Worm (Caenorhabditis elegans): ENCODE results near the gene F32D8.12.
"Not testable (repeated sequence)": the region's sequence is repeated elsewhere in the genome, so short reads cannot be mapped to it uniquely, and the experiment has no call there.

The F32D8.12 gene

DNA sequence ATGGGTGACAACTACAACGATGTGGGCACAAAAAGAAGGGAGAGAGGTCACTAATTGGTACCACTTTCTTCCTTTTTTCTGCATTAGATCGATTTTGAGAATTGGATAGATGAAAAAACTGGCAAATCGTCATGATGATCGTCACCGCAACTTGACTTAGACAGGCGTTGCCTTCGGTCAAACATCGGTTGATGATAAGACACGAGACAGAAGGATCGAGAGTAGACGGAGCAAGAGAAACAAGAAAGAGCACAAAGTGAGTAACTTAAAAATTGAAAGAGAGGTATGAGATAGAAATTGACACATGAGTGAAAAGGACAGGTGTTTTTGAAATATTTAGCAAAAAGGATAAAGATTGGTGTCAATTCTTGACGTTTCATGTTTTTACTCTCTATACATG lies 20.8 kb downstream of the F32D8.12 start:
- TF ChIP-seq nhr-6 (tag; optimal IDR thresholded peaks at IDR 0.05), result no peak
- TF ChIP-seq lsy-2 (tag; optimal IDR thresholded peaks at IDR 0.05), result no peak
- no peak for TF ChIP-seq dmd-9 (GFP tag; IDR thresholded peaks at IDR 0.05)
- peak; percentile 2 for TF ChIP-seq mxl-3 (GFP tag; optimal IDR thresholded peaks at IDR 0.05)
- TF ChIP-seq madf-9 (GFP tag; conservative IDR thresholded peaks at IDR 0.05), result no peak
- TF ChIP-seq pqm-1 (tag; optimal IDR thresholded peaks at IDR 0.05), result peak; percentile 12
- TF ChIP-seq dve-1 (tag; optimal IDR thresholded peaks at IDR 0.05; ENCODE audit: insufficient read depth), result peak; percentile 36
- TF ChIP-seq hlh-11 (tag; optimal IDR thresholded peaks at IDR 0.05), result peak; percentile 72
- peak; percentile 2 for TF ChIP-seq nhr-28 (tag; optimal IDR thresholded peaks at IDR 0.05)
- peak; percentile 74 for TF ChIP-seq hlh-30 (tag; optimal IDR thresholded peaks at IDR 0.05; ENCODE audit: insufficient read depth)
- TF ChIP-seq dmd-6 (GFP tag; IDR thresholded peaks at IDR 0.05), result peak; percentile 66
- TF ChIP-seq ctbp-1 (GFP tag; IDR thresholded peaks at IDR 0.05), result peak; percentile 22; the same call in 1 of the 2 replicates
- TF ChIP-seq T26A8.4 (GFP tag; IDR thresholded peaks at IDR 0.05), result no peak
- TF ChIP-seq snpc-1.2 (GFP tag; IDR thresholded peaks at IDR 0.05), result no peak
- TF ChIP-seq zfp-2 (tag; optimal IDR thresholded peaks at IDR 0.05), result no peak
- TF ChIP-seq daf-16 (GFP tag; optimal IDR thresholded peaks at IDR 0.05), result no peak
- peak; percentile 18 for TF ChIP-seq daf-16 (tag; optimal IDR thresholded peaks at IDR 0.05)

DNA sequence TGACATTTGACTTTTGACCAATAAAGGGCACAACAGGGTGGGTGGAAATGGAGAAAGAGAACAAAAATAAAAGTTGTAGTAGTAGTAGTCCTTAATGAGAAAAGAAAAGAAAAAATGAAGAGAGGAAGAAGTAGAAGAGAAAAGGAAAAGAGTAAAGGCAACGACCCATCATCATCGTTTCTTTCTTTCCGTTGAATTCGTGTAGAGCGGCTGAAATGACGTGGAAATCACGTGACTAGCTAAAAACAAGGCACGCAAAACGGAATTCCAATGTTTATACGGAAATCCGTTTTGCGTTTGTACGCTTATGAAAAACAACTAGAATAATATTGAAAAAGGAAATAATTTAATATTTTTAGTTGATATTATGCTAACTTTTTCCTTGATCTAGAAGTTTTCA lies 23.2 kb downstream of the F32D8.12 start:
- TF ChIP-seq hlh-11 (tag; optimal IDR thresholded peaks at IDR 0.05), result peak; percentile 25
- no peak for TF ChIP-seq mep-1 (tag; optimal IDR thresholded peaks at IDR 0.05)
- peak in 1 of 2 experiments; percentile 35 for TF ChIP-seq lsy-2 (tag; optimal IDR thresholded peaks at IDR 0.05)
- no peak for TF ChIP-seq zag-1 (tag; optimal IDR thresholded peaks at IDR 0.05)
- TF ChIP-seq mdl-1 (tag; optimal IDR thresholded peaks at IDR 0.05), result peak in 1 of 2 experiments; percentile 64
- no peak for TF ChIP-seq rbr-2 (tag; optimal IDR thresholded peaks at IDR 0.05)
- 0 out of 2 replicates have a peak, but pooled peaks have one; percentile 20 for TF ChIP-seq hmg-1.1 (GFP tag; IDR thresholded peaks at IDR 0.05)
- peak; percentile 38 for TF ChIP-seq dve-1 (tag; optimal IDR thresholded peaks at IDR 0.05; ENCODE audit: insufficient read depth)
- TF ChIP-seq fkh-10 (GFP tag; optimal IDR thresholded peaks at IDR 0.05), result peak; percentile 58
- TF ChIP-seq ceh-44 (GFP tag; IDR thresholded peaks at IDR 0.05), result no peak
- peak; percentile 38 for TF ChIP-seq nhr-28 (tag; optimal IDR thresholded peaks at IDR 0.05)
- peak; percentile 42; the same call in 1 of the 2 replicates for TF ChIP-seq dmd-6 (GFP tag; IDR thresholded peaks at IDR 0.05)
- no peak for TF ChIP-seq set-16 (GFP tag; IDR thresholded peaks at IDR 0.05)
- TF ChIP-seq hlh-30 (tag; optimal IDR thresholded peaks at IDR 0.05; ENCODE audit: insufficient read depth), result peak; percentile 77
- TF ChIP-seq unc-62 (GFP tag; optimal IDR thresholded peaks at IDR 0.05 in 1 of 2), result peak in 1 of 2 experiments; percentile 96
- TF ChIP-seq unc-62 (tag; optimal IDR thresholded peaks at IDR 0.05), result no peak
- 0 out of 2 replicates have a peak, but pooled peaks have one; percentile 30 for TF ChIP-seq pha-4 (GFP tag; IDR thresholded peaks at IDR 0.05)
- no peak for TF ChIP-seq pha-4 (tag; optimal IDR thresholded peaks at IDR 0.05)

DNA sequence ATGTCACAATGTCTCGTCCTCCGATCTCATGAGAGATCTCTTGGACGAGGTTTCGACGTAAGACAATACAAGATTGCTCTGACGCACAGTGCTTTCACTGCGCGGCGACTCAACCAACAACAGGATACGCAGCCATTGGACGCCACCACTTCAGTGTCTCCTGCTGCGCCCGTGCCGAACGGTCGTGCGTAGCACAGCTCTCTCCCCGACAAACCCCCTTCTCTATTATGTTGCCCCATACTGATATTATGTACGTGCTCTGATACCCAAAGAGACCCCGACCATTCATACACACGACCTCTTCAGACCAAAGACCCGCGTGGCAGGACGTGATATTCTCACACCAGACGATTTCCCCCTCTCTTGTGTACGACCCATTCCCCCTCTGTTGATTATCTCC lies 24.5 kb downstream of the F32D8.12 start:
- TF ChIP-seq dmd-6 (GFP tag; IDR thresholded peaks at IDR 0.05), result 0 out of 2 replicates have a peak, but pooled peaks have one; percentile 5
- TF ChIP-seq dmd-8 (GFP tag; IDR thresholded peaks at IDR 0.05), result peak; percentile 77
- TF ChIP-seq Y48G9A.11 (GFP tag; IDR thresholded peaks at IDR 0.05), result 0 out of 2 replicates have a peak, but pooled peaks have one; percentile 53
- TF ChIP-seq hmg-1.1 (GFP tag; IDR thresholded peaks at IDR 0.05), result peak; percentile 18; the same call in 1 of the 2 replicates
- TF ChIP-seq mdt-29 (GFP tag; IDR thresholded peaks at IDR 0.05), result peak; percentile 33; the same call in 1 of the 2 replicates
- TF ChIP-seq F44E2.7 (GFP tag; IDR thresholded peaks at IDR 0.05), result 0 out of 2 replicates have a peak, but pooled peaks have one; percentile 56
- 0 out of 2 replicates have a peak, but pooled peaks have one; percentile 35 for TF ChIP-seq ceh-20 (GFP tag; IDR thresholded peaks at IDR 0.05)
- peak in 1 of 2 experiments; percentile 23 for TF ChIP-seq unc-62 (GFP tag; optimal IDR thresholded peaks at IDR 0.05 in 1 of 2)
- TF ChIP-seq unc-62, pha-4 (tag; optimal IDR thresholded peaks at IDR 0.05): not testable (repeated sequence)
- peak; percentile 79 for TF ChIP-seq egl-43 (GFP tag; IDR thresholded peaks at IDR 0.05)
- peak; percentile 45; the same call in 1 of the 2 replicates for TF ChIP-seq D1046.2 (GFP tag; IDR thresholded peaks at IDR 0.05)
- TF ChIP-seq lim-7 (GFP tag; IDR thresholded peaks at IDR 0.05), result peak; percentile 16; the same call in 1 of the 2 replicates
- 0 out of 2 replicates have a peak, but pooled peaks have one; percentile 8 for TF ChIP-seq pha-4 (GFP tag; IDR thresholded peaks at IDR 0.05)
- TF ChIP-seq nhr-41 (GFP tag; IDR thresholded peaks at IDR 0.05), result 0 out of 2 replicates have a peak, but pooled peaks have one; percentile 27
- peak; percentile 48; the same call in 1 of the 2 replicates for TF ChIP-seq saeg-2 (GFP tag; IDR thresholded peaks at IDR 0.05)
- 0 out of 2 replicates have a peak, but pooled peaks have one; percentile 41 for TF ChIP-seq dmd-9 (GFP tag; IDR thresholded peaks at IDR 0.05)
- TF ChIP-seq set-16 (GFP tag; IDR thresholded peaks at IDR 0.05), result peak; percentile 49
